Worm (Caenorhabditis elegans): ENCODE measurements around the gene nucl-1.

Gene nucl-1

ce11 chrIV:8333034-8333433 lies 43.7 kb upstream of the nucl-1 start:
- TF ChIP-seq F55B11.4 (tag; optimal IDR thresholded peaks at IDR 0.05; ENCODE audit: borderline replicate concordance, insufficient read depth) (no peak), egrh-3 (GFP tag; IDR thresholded peaks at IDR 0.05) (no peak), rcor-1 (GFP tag; IDR thresholded peaks at IDR 0.05) (no peak), ceh-40 (GFP tag; IDR thresholded peaks at IDR 0.05) (no peak), F57C9.4 (tag; optimal IDR thresholded peaks at IDR 0.05) (no peak), hmg-20 (GFP tag; IDR thresholded peaks at IDR 0.05) (no peak), Y79H2A.3 (GFP tag; conservative IDR thresholded peaks at IDR 0.05) (no peak), athp-1 (tag; optimal IDR thresholded peaks at IDR 0.05) (no peak)

DNA sequence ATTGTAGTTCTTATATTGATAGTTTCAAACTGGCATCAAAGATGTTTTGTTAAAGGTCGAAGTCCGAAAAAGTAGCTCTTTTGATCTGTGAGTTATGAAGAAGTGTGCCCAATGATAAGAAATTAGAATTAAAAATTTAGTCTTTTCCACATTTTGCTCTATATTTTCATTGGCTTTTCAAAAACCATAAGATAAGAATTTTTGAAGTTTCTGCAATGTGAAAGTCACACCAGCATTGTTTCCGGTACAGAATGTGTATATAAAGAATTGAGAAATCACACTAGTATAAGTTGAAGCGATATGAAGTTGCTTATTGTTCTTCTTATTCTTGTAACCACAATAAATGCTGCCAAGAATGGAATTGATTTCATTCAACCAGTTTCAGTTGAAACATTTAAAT lies 43.2 kb upstream of the nucl-1 start, which contains the start of gene lys-10:
TSS of gene lys-10 (plus strand) at position 301 of the 400 bp plus-strand sequence.
- TF ChIP-seq madf-10 (tag; optimal IDR thresholded peaks at IDR 0.05) (no peak), madf-6 (GFP tag; IDR thresholded peaks at IDR 0.05) (no peak), ceh-40 (GFP tag; IDR thresholded peaks at IDR 0.05) (no peak), ama-1 (optimal IDR thresholded peaks at IDR 0.05) (no peak), ama-1 (GFP tag; optimal IDR thresholded peaks at IDR 0.05) (no peak), F57A8.1 (GFP tag; optimal IDR thresholded peaks at IDR 0.05) (no peak), tbp1 (GFP tag; optimal IDR thresholded peaks at IDR 0.05) (no peak), snpc-4 (GFP tag; optimal IDR thresholded peaks at IDR 0.05) (no peak), snpc-4 (tag; optimal IDR thresholded peaks at IDR 0.05) (no peak), ztf-6 (GFP tag; IDR thresholded peaks at IDR 0.05) (no peak), somi-1 (GFP tag; optimal IDR thresholded peaks at IDR 0.05) (no peak), mes-4 (tag; optimal IDR thresholded peaks at IDR 0.05) (no peak), attf-3 (GFP tag; conservative IDR thresholded peaks at IDR 0.05) (no peak), athp-1 (tag; optimal IDR thresholded peaks at IDR 0.05) (no peak)

DNA sequence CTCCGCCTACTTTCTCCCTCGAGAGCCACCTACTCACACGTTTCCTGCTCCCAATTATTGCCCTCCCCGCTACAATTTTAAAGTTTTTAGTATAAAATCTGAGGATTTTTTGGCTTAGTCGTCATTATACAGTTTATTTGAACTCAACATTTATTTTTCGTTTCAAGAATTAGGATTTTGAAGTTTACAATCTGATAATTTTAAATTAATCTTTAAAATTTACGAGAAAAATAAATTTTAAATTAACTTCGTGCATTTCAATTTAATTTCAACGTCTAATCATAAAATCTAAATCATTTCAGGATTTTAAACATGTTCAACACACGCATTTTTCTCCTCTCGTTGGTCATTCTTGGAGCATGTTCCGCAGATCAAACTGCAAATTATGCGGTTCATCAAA lies 39.6 kb upstream of the nucl-1 start, which contains the start of gene F35H10.2:
TSS of gene F35H10.2 (plus strand) at position 301 of the 400 bp plus-strand sequence.
- TF ChIP-seq akir-1 (GFP tag; optimal IDR thresholded peaks at IDR 0.05) (no peak), let-526 (GFP tag; IDR thresholded peaks at IDR 0.05) (no peak), K11D2.4 (GFP tag; IDR thresholded peaks at IDR 0.05) (no peak)

DNA sequence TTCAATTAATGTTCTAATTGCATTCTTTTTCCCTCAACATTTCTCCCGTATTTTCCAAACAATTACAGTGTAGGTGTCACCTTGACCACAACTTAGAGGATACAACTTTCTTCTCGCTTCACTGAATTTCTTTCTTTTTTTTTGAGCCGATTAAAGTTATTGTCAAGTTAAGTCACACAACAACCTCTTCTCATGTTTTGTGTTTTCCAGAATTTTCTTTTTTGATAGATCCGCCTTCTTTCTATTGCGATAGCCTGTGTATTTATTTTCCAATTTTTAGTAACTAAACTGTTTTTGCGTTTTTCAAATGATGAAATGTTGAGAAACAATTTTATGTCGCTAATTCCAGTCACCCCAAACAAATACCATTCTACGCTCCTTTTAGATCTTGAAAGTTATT lies 36.3 kb upstream of the nucl-1 start, which contains the start of gene F35H10.3:
TSS of gene F35H10.3 (plus strand) at position 301 of the 400 bp plus-strand sequence.
- TF ChIP-seq D2030.7 (GFP tag; IDR thresholded peaks at IDR 0.05) = no peak
- no peak for TF ChIP-seq madf-3 (GFP tag; IDR thresholded peaks at IDR 0.05)
- no peak for TF ChIP-seq madf-6 (GFP tag; IDR thresholded peaks at IDR 0.05)
- no peak for TF ChIP-seq unc-62 (GFP tag; optimal IDR thresholded peaks at IDR 0.05)
- TF ChIP-seq rcor-1 (GFP tag; IDR thresholded peaks at IDR 0.05) = no peak
- no peak for TF ChIP-seq ceh-91 (GFP tag; IDR thresholded peaks at IDR 0.05)
- TF ChIP-seq ztf-18 (tag; optimal IDR thresholded peaks at IDR 0.05) = no peak
- no peak for TF ChIP-seq B0261.1 (tag; optimal IDR thresholded peaks at IDR 0.05)
- no peak for TF ChIP-seq ceh-79 (tag; optimal IDR thresholded peaks at IDR 0.05)
- no peak for TF ChIP-seq ceh-27 (GFP tag; optimal IDR thresholded peaks at IDR 0.05)
- no peak for TF ChIP-seq sea-2 (GFP tag; IDR thresholded peaks at IDR 0.05)
- no peak for TF ChIP-seq die-1 (tag; optimal IDR thresholded peaks at IDR 0.05)
- no peak for TF ChIP-seq hlh-12 (tag; optimal IDR thresholded peaks at IDR 0.05)

- TF ChIP-seq ceh-27 (GFP tag; optimal IDR thresholded peaks at IDR 0.05) = no peak
- no peak for TF ChIP-seq Y53F4B.3 (GFP tag; IDR thresholded peaks at IDR 0.05)
- no peak for TF ChIP-seq ceh-100 (GFP tag; IDR thresholded peaks at IDR 0.05)
- TF ChIP-seq rpc-1 (optimal IDR thresholded peaks at IDR 0.05) = no peak
- no peak for TF ChIP-seq rpc-1 (tag; optimal IDR thresholded peaks at IDR 0.05)
- TF ChIP-seq snpc-4 (GFP tag; optimal IDR thresholded peaks at IDR 0.05) = no peak
- no peak for TF ChIP-seq snpc-4 (tag; optimal IDR thresholded peaks at IDR 0.05)
- no peak for TF ChIP-seq lag-1 (GFP tag; IDR thresholded peaks at IDR 0.05)
These were observed 29.5 kb upstream of the nucl-1 start for ce11 chrIV:8318799-8319198.

Data from whole organism, young adult.